Fruit fly (Drosophila melanogaster) whole organism, embryonic: ENCODE data around the gene CG18180.

ENCODE experiments used
- Aef1 ChIP-seq: fragments of 200-800 bp; sonication (Bioruptor generic); IDR thresholded peaks from 3 replicates; pipeline ENCODE4 v1.3.6; 2022; ENCODE audit warnings: missing biosample characterization, missing genetic modification characterization
- B-H1 ChIP-seq: fragments of 200-800 bp; sonication (Bioruptor generic); IDR thresholded peaks from 3 replicates; pipeline ENCODE4 v1.3.6; 2022; ENCODE audit warnings: missing biosample characterization, missing genetic modification characterization
- BEAF-32 ChIP-seq: fragments of 200-800 bp; sonication (Bioruptor generic); optimal IDR thresholded peaks from 3 replicates; lab custom pipeline; 2017; ENCODE audit warnings: missing biosample characterization, missing genetic modification characterization, mild to moderate bottlenecking, moderate library complexity, missing genetic modification reagents
- CG13287 ChIP-seq: fragments of 200-800 bp; sonication (Bioruptor generic); IDR thresholded peaks from 2 replicates; pipeline ENCODE4 v1.3.6; 2022; ENCODE audit warnings: missing biosample characterization, missing genetic modification characterization; ENCODE audit not compliant: partially characterized antibody
- CG14014 ChIP-seq: fragments of 200-800 bp; sonication (Bioruptor generic); IDR thresholded peaks from 2 replicates; pipeline ENCODE4 v1.3.6; 2022; ENCODE audit warnings: missing biosample characterization, missing genetic modification characterization
- CG15514 ChIP-seq: fragments of 200-800 bp; sonication (Bioruptor generic); optimal IDR thresholded peaks from 3 replicates; lab custom pipeline; 2017; ENCODE audit warnings: missing biosample characterization, missing genetic modification characterization, mild to moderate bottlenecking, moderate library complexity, missing genetic modification reagents
- CG17802 ChIP-seq: fragments of 200-800 bp; sonication (Bioruptor generic); optimal IDR thresholded peaks from 2 replicates; lab custom pipeline; 2018; ENCODE audit warnings: missing biosample characterization, mild to moderate bottlenecking, missing genetic modification characterization, moderate library complexity
- CG18262 ChIP-seq: fragments of 200-800 bp; optimal IDR thresholded peaks from 3 replicates; lab custom pipeline; 2019; ENCODE audit warnings: missing biosample characterization, mild to moderate bottlenecking, missing genetic modification characterization, moderate library complexity
- CG2116 ChIP-seq: fragments of 200-800 bp; sonication (Bioruptor generic); optimal IDR thresholded peaks from 3 replicates; lab custom pipeline; 2018; ENCODE audit warnings: missing biosample characterization, mild to moderate bottlenecking, missing genetic modification characterization
- CG31365 ChIP-seq: fragments of 200-800 bp; sonication (Bioruptor generic); optimal IDR thresholded peaks from 2 replicates; lab custom pipeline; 2018; ENCODE audit warnings: missing biosample characterization, mild to moderate bottlenecking, missing genetic modification characterization
- CG31388 ChIP-seq: fragments of 200-800 bp; sonication (Bioruptor generic); optimal IDR thresholded peaks from 2 replicates; lab custom pipeline; 2016; ENCODE audit warnings: missing biosample characterization, missing genetic modification characterization
- CG33213 ChIP-seq: fragments of 200-800 bp; sonication (Bioruptor generic); optimal IDR thresholded peaks from 3 replicates; lab custom pipeline; 2016; ENCODE audit warnings: missing biosample characterization, missing genetic modification characterization
- CG42726 ChIP-seq: fragments of 200-800 bp; sonication (Bioruptor generic); IDR thresholded peaks from 2 replicates; pipeline ENCODE4 v1.3.6; 2022; ENCODE audit warnings: missing biosample characterization, missing genetic modification characterization; ENCODE audit not compliant: partially characterized antibody
- CG4404 ChIP-seq: fragments of 200-800 bp; sonication (Bioruptor generic); IDR thresholded peaks from 2 replicates; pipeline ENCODE4 v1.3.6; 2022; ENCODE audit warnings: missing biosample characterization, missing genetic modification characterization
- CG4617 ChIP-seq: fragments of 200-800 bp; sonication (Bioruptor generic); optimal IDR thresholded peaks from 3 replicates; lab custom pipeline; 2016; ENCODE audit warnings: missing biosample characterization, missing genetic modification characterization, borderline replicate concordance
- CG4707 ChIP-seq: fragments of 200-800 bp; sonication (Bioruptor generic); optimal IDR thresholded peaks from 2 replicates; lab custom pipeline; 2018; ENCODE audit warnings: missing biosample characterization, mild to moderate bottlenecking, missing genetic modification characterization, moderate library complexity
- CG5180 ChIP-seq: fragments of 200-800 bp; sonication (Bioruptor generic); optimal IDR thresholded peaks from 3 replicates; lab custom pipeline; 2017; ENCODE audit warnings: missing biosample characterization, missing genetic modification characterization, mild to moderate bottlenecking, moderate library complexity, missing genetic modification reagents
- CG6791 ChIP-seq: fragments of 200-800 bp; sonication (Bioruptor generic); IDR thresholded peaks from 3 replicates; pipeline ENCODE4 v1.3.6; 2022; ENCODE audit warnings: missing biosample characterization, missing genetic modification characterization; ENCODE audit not compliant: partially characterized antibody
- CG9797 ChIP-seq: fragments of 200-800 bp; sonication (Bioruptor generic); optimal IDR thresholded peaks from 3 replicates; lab custom pipeline; 2018; ENCODE audit warnings: missing biosample characterization, mild to moderate bottlenecking, missing genetic modification characterization
- CHES-1-like ChIP-seq: fragments of 200-800 bp; sonication (Bioruptor generic); optimal IDR thresholded peaks from 2 replicates; lab custom pipeline; 2016; ENCODE audit warnings: missing biosample characterization, missing genetic modification characterization
- CTCF ChIP-seq: fragments of 200-800 bp; sonication (Bioruptor generic); optimal IDR thresholded peaks from 2 replicates; lab custom pipeline; 2017; ENCODE audit warnings: missing biosample characterization, mild to moderate bottlenecking, missing genetic modification characterization, moderate library complexity
- Dll ChIP-seq: fragments of 200-800 bp; sonication (Bioruptor generic); IDR thresholded peaks from 4 replicates; pipeline ENCODE4 v1.3.6; 2022; ENCODE audit warnings: missing biosample characterization, missing genetic modification characterization; ENCODE audit not compliant: partially characterized antibody
- Dp ChIP-seq: fragments of 200-800 bp; sonication (Bioruptor generic); optimal IDR thresholded peaks from 2 replicates; lab custom pipeline; 2018; ENCODE audit warnings: missing biosample characterization, mild to moderate bottlenecking, missing genetic modification characterization, moderate library complexity
- Ets97D ChIP-seq: fragments of 200-800 bp; sonication (Bioruptor generic); optimal IDR thresholded peaks from 3 replicates; lab custom pipeline; 2016; ENCODE audit warnings: missing biosample characterization, missing genetic modification characterization
- HmgD ChIP-seq: fragments of 200-800 bp; sonication (Bioruptor generic); optimal IDR thresholded peaks from 3 replicates; lab custom pipeline; 2016; ENCODE audit warnings: missing biosample characterization, missing genetic modification characterization
- HmgZ ChIP-seq: fragments of 200-800 bp; sonication (Bioruptor generic); optimal IDR thresholded peaks from 2 replicates; lab custom pipeline; 2018; ENCODE audit warnings: missing biosample characterization, mild to moderate bottlenecking, missing genetic modification characterization
- Lhr ChIP-seq: fragments of 200-800 bp; sonication (Bioruptor generic); optimal IDR thresholded peaks from 3 replicates; lab custom pipeline; 2017; ENCODE audit warnings: mild to moderate bottlenecking, missing biosample characterization, missing genetic modification reagents, missing genetic modification characterization
- MBD-R2 ChIP-seq: fragments of 200-800 bp; sonication (Bioruptor generic); IDR thresholded peaks from 2 replicates; pipeline ENCODE4 v1.3.6; 2022; ENCODE audit warnings: missing biosample characterization, missing genetic modification characterization
- MESR4 ChIP-seq: fragments of 200-800 bp; sonication (Bioruptor generic); optimal IDR thresholded peaks from 2 replicates; lab custom pipeline; 2018; ENCODE audit warnings: missing biosample characterization, mild to moderate bottlenecking, missing genetic modification characterization, moderate library complexity
- Opbp ChIP-seq: fragments of 200-800 bp; sonication (Bioruptor generic); IDR thresholded peaks from 3 replicates; pipeline ENCODE4 v1.3.6; 2022; ENCODE audit warnings: missing biosample characterization, missing genetic modification characterization; ENCODE audit not compliant: partially characterized antibody
- Vsx1 ChIP-seq: fragments of 200-800 bp; sonication (Bioruptor generic); optimal IDR thresholded peaks from 2 replicates; lab custom pipeline; 2017; ENCODE audit warnings: missing biosample characterization, mild to moderate bottlenecking, missing genetic modification characterization, missing genetic modification reagents
- amos ChIP-seq: fragments of 200-800 bp; sonication (Bioruptor generic); IDR thresholded peaks from 2 replicates; pipeline ENCODE4 v1.3.6; 2022; ENCODE audit warnings: missing biosample characterization, missing genetic modification characterization; ENCODE audit not compliant: partially characterized antibody
- bowl ChIP-seq: fragments of 200-800 bp; sonication (Bioruptor generic); IDR thresholded peaks from 2 replicates; pipeline ENCODE4 v1.3.6; 2022; ENCODE audit warnings: missing biosample characterization, missing genetic modification characterization
- chm ChIP-seq: fragments of 200-800 bp; sonication (Bioruptor generic); IDR thresholded peaks from 2 replicates; pipeline ENCODE4 v1.3.6; 2022; ENCODE audit warnings: missing biosample characterization, missing genetic modification characterization
- crp ChIP-seq, 2 experiments: fragments of 200-800 bp; sonication (Bioruptor generic); optimal IDR thresholded peaks; 2 replicates in 1 of 2; 3 replicates in 1 of 2; lab custom pipeline; 2017; ENCODE audit warnings: missing biosample characterization in 2 of 2, missing genetic modification characterization in 2 of 2, mild to moderate bottlenecking in 1 of 2, moderate library complexity in 1 of 2
- dmrt99B ChIP-seq: fragments of 200-800 bp; sonication (Bioruptor generic); optimal IDR thresholded peaks from 2 replicates; lab custom pipeline; 2018; ENCODE audit warnings: missing biosample characterization, mild to moderate bottlenecking, missing genetic modification characterization, moderate library complexity
- gfzf ChIP-seq: fragments of 200-800 bp; sonication (Bioruptor generic); optimal IDR thresholded peaks from 2 replicates; lab custom pipeline; 2016; ENCODE audit warnings: missing biosample characterization, mild to moderate bottlenecking, missing genetic modification characterization, moderate library complexity
- hth ChIP-seq: fragments of >200 bp; optimal IDR thresholded peaks from 2 replicates; lab custom pipeline; 2017; ENCODE audit warnings: inconsistent platforms
- insv ChIP-seq, 2 experiments: fragments of 200-800 bp; sonication (Bioruptor generic); optimal IDR thresholded peaks; 3 replicates each; lab custom pipeline; 2016 to 2018; ENCODE audit warnings: missing biosample characterization in 2 of 2, missing genetic modification characterization in 2 of 2
- lola ChIP-seq, 3 experiments: fragments of >200 bp in 2 of 3; fragments of 200-800 bp in 1 of 3; sonication (Bioruptor generic) in 1 of 3; optimal IDR thresholded peaks; 2 replicates each; lab custom pipeline; 2017 to 2019; ENCODE audit warnings: missing biosample characterization in 3 of 3, missing genetic modification characterization in 3 of 3, mild to moderate bottlenecking in 1 of 3, moderate library complexity in 1 of 3
- pros ChIP-seq: fragments of 200-800 bp; sonication (Bioruptor generic); optimal IDR thresholded peaks from 3 replicates; lab custom pipeline; 2019; ENCODE audit warnings: missing biosample characterization, mild to moderate bottlenecking, missing genetic modification characterization, moderate library complexity
- pzg ChIP-seq: fragments of 200-800 bp; sonication (Bioruptor generic); optimal IDR thresholded peaks from 3 replicates; lab custom pipeline; 2018; ENCODE audit warnings: missing biosample characterization, mild to moderate bottlenecking, missing genetic modification characterization, moderate library complexity
- run ChIP-seq: fragments of 200-800 bp; sonication (Bioruptor generic); optimal IDR thresholded peaks from 3 replicates; lab custom pipeline; 2018; ENCODE audit warnings: missing biosample characterization, mild to moderate bottlenecking, missing genetic modification characterization
- salm ChIP-seq: fragments of 200-800 bp; sonication (Bioruptor generic); optimal IDR thresholded peaks from 2 replicates; lab custom pipeline; 2018; ENCODE audit warnings: missing biosample characterization, mild to moderate bottlenecking, missing genetic modification characterization
- sisA ChIP-seq: fragments of 200-800 bp; sonication (Bioruptor generic); IDR thresholded peaks from 2 replicates; pipeline ENCODE4 v1.3.6; 2022; ENCODE audit warnings: missing biosample characterization, missing genetic modification characterization
- sob ChIP-seq: fragments of 200-800 bp; sonication (Bioruptor generic); IDR thresholded peaks from 2 replicates; pipeline ENCODE4 v1.3.6; 2022; ENCODE audit warnings: missing biosample characterization, missing genetic modification characterization
- stwl ChIP-seq: fragments of 200-800 bp; sonication (Bioruptor generic); optimal IDR thresholded peaks from 3 replicates; lab custom pipeline; 2018; ENCODE audit warnings: missing biosample characterization, mild to moderate bottlenecking, missing genetic modification characterization, moderate library complexity
- unc-4 ChIP-seq: fragments of 200-800 bp; sonication (Bioruptor generic); IDR thresholded peaks from 2 replicates; pipeline ENCODE4 v1.3.6; 2022; ENCODE audit warnings: missing biosample characterization, missing genetic modification characterization; ENCODE audit not compliant: partially characterized antibody
- usp ChIP-seq: fragments of >200 bp; optimal IDR thresholded peaks from 2 replicates; lab custom pipeline; 2017; ENCODE audit warnings: missing biosample characterization, missing genetic modification characterization
- vnd ChIP-seq: fragments of 200-800 bp; sonication (Bioruptor generic); IDR thresholded peaks from 3 replicates; pipeline ENCODE4 v1.3.6; 2022; ENCODE audit warnings: missing biosample characterization, missing genetic modification characterization; ENCODE audit not compliant: partially characterized antibody
- z ChIP-seq: fragments of 200-800 bp; sonication (Bioruptor generic); IDR thresholded peaks from 3 replicates; pipeline ENCODE4 v1.3.6; 2022; ENCODE audit warnings: missing biosample characterization, missing genetic modification characterization

Gene CG18180

DNA sequence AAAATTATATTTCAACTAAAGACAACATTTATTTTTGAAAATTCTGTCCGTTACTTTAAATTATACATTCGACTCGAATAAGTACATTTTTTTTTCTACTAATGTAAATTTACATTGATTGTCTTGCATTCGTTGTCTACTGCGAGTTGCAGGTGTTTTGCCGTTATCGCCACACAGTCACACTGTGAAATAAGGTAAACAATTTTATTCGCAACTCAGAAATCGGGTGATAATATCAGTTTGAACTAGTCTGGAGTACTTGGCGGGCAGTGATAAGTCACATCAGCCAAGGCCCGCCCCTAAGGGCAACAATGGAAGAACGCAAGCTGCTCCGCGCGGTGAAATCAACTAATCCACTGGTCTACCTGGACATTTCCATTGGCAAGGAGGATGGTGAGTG lies 10.9 kb upstream of the CG18180 start (continued):
- TF ChIP-seq CG42726 (GFP tag; lab: Robert Waterston, UW) (peak; percentile 35; the same call in 1 of the 2 replicates), Lhr (GFP tag; lab: Kevin White, UChicago) (peak; percentile 72), amos (GFP tag; lab: Robert Waterston, UW) (peak; percentile 67), dmrt99B (tag; lab: Kevin White, UChicago) (no peak), vnd (GFP tag; lab: Robert Waterston, UW) (0 out of 3 replicates have a peak, but pooled peaks have one; percentile 23), CG9797 (GFP tag; lab: Kevin White, UChicago) (peak; percentile 62), CTCF (peak; percentile 64), pros (GFP tag; lab: Kevin White, UChicago) (no peak), Dp (peak; percentile 42), Dll (GFP tag; lab: Robert Waterston, UW) (peak; percentile 23; the same call in 1 of the 4 replicates), CG17802 (tag; lab: Kevin White, UChicago) (no peak), sisA (GFP tag; lab: Robert Waterston, UW) (no peak), salm (no peak), insv (GFP tag; optimal IDR thresholded peaks at IDR 0.05; lab: Kevin White, UChicago) (no peak), bowl (GFP tag; lab: Robert Waterston, UW) (no peak), BEAF-32 (GFP tag; lab: Kevin White, UChicago) (peak; percentile 42), z (GFP tag; lab: Robert Waterston, UW) (no peak), pzg (GFP tag; lab: Kevin White, UChicago) (peak; percentile 75), CG6791 (0 out of 3 replicates have a peak, but pooled peaks have one; percentile 53), sob (no peak), CG2116 (peak; percentile 19), CG4617 (peak; percentile 59), CG13287 (GFP tag; lab: Robert Waterston, UW) (peak; percentile 51), HmgZ (tag; lab: Kevin White, UChicago) (peak; percentile 54), Vsx1 (GFP tag; lab: Kevin White, UChicago) (no peak), Opbp (GFP tag; lab: Robert Waterston, UW) (0 out of 3 replicates have a peak, but pooled peaks have one; percentile 46), chm (no peak), CHES-1-like (GFP tag; lab: Kevin White, UChicago) (peak; percentile 68), lola (GFP tag; optimal IDR thresholded peaks at IDR 0.05; lab: Kevin White, UChicago) (no peak), gfzf (GFP tag; lab: Kevin White, UChicago) (peak; percentile 87), CG4404 (GFP tag; lab: Robert Waterston, UW) (no peak), CG33213 (GFP tag; lab: Kevin White, UChicago) (peak; percentile 17), usp (GFP tag; lab: Kevin White, UChicago) (no peak), MESR4 (GFP tag; lab: Kevin White, UChicago) (peak; percentile 64), CG31365 (tag; lab: Kevin White, UChicago) (no peak), Ets97D (GFP tag; lab: Kevin White, UChicago) (peak; percentile 29), MBD-R2 (GFP tag; lab: Robert Waterston, UW) (peak; percentile 75), unc-4 (no peak)

dm6 chr3L:9637812-9638211 lies 3.0 kb upstream of the CG18180 start, which contains the start of gene CG8329:
TSS of gene CG8329 (plus strand) at chr3L:9638112.
- TF ChIP-seq Aef1 (no peak), B-H1 (GFP tag; lab: Robert Waterston, UW) (no peak), crp (GFP tag; optimal IDR thresholded peaks at IDR 0.05; lab: Kevin White, UChicago) (no peak), run (tag; lab: Kevin White, UChicago) (no peak), CG4707 (GFP tag; lab: Kevin White, UChicago) (no peak), CG14014 (no peak), hth (lab: Kevin White, UChicago) (no peak), CG5180 (GFP tag; lab: Kevin White, UChicago) (no peak), HmgD (GFP tag; lab: Kevin White, UChicago) (no peak), CG18262 (tag; lab: Kevin White, UChicago) (no peak), Opbp (GFP tag; lab: Robert Waterston, UW) (no peak), CG31388 (GFP tag; lab: Kevin White, UChicago) (no peak), CG15514 (GFP tag; lab: Kevin White, UChicago) (no peak), stwl (tag; lab: Kevin White, UChicago) (no peak)
